Worm (Caenorhabditis elegans) whole organism, L3 larva: Measurements from ENCODE around the gene C16D9.1.

ENCODE experiments used
- ceh-82 ChIP-seq: fragments of 150-350 bp; optimal IDR thresholded peaks from 2 replicates; lab custom pipeline; 2014; ENCODE audit warnings: missing biosample characterization, missing genetic modification characterization
- egl-27 ChIP-seq: sonication (generic microtip); optimal IDR thresholded peaks from 4 replicates; lab custom pipeline; 2017; ENCODE audit warnings: missing biosample characterization, missing genetic modification reagents, missing genetic modification characterization
- elt-2 ChIP-seq: sonication (generic microtip); optimal IDR thresholded peaks from 2 replicates; lab custom pipeline; 2016; ENCODE audit warnings: missing genetic modification reagents, mild to moderate bottlenecking, missing genetic modification characterization, missing compliant biosample characterization
- fos-1 ChIP-seq: fragments of 150-350 bp; optimal IDR thresholded peaks from 2 replicates; lab custom pipeline; 2014; ENCODE audit warnings: missing biosample characterization, missing genetic modification characterization
- hmg-11 ChIP-seq: sonication (generic microtip); optimal IDR thresholded peaks from 2 replicates; lab custom pipeline; 2016; ENCODE audit warnings: missing genetic modification characterization, missing compliant biosample characterization
- jun-1 ChIP-seq: fragments of 150-350 bp; optimal IDR thresholded peaks from 2 replicates; lab custom pipeline; 2014; ENCODE audit warnings: missing biosample characterization, missing genetic modification reagents, missing genetic modification characterization
- lin-15B ChIP-seq: fragments of 150-350 bp; optimal IDR thresholded peaks from 2 replicates; lab custom pipeline; 2014; ENCODE audit warnings: missing biosample characterization, missing genetic modification characterization
- nhr-237 ChIP-seq: fragments of 150-350 bp; optimal IDR thresholded peaks from 2 replicates; lab custom pipeline; 2014; ENCODE audit warnings: missing biosample characterization, missing genetic modification characterization
- nhr-28 ChIP-seq: fragments of 150-350 bp; optimal IDR thresholded peaks from 2 replicates; lab custom pipeline; 2014; ENCODE audit warnings: missing biosample characterization, missing genetic modification characterization
- nhr-77 ChIP-seq: fragments of 150-350 bp; optimal IDR thresholded peaks from 2 replicates; lab custom pipeline; 2014; ENCODE audit warnings: missing biosample characterization, missing genetic modification characterization
- pqm-1 ChIP-seq: fragments of 150-350 bp; optimal IDR thresholded peaks from 2 replicates; lab custom pipeline; 2017; ENCODE audit warnings: missing biosample characterization, missing genetic modification characterization, inconsistent platforms
- sea-2 ChIP-seq: fragments of 150-350 bp; sonication (generic microtip); optimal IDR thresholded peaks from 4 replicates; lab custom pipeline; 2014; ENCODE audit warnings: missing biosample characterization, missing genetic modification reagents, missing genetic modification characterization
- snpc-4 ChIP-seq: fragments of 150-350 bp; optimal IDR thresholded peaks from 2 replicates; lab custom pipeline; 2014; ENCODE audit warnings: missing biosample characterization, missing genetic modification characterization
- unc-39 ChIP-seq: sonication (generic microtip); optimal IDR thresholded peaks from 4 replicates; lab custom pipeline; 2017; ENCODE audit warnings: missing biosample characterization, missing genetic modification characterization

The C16D9.1 gene

DNA sequence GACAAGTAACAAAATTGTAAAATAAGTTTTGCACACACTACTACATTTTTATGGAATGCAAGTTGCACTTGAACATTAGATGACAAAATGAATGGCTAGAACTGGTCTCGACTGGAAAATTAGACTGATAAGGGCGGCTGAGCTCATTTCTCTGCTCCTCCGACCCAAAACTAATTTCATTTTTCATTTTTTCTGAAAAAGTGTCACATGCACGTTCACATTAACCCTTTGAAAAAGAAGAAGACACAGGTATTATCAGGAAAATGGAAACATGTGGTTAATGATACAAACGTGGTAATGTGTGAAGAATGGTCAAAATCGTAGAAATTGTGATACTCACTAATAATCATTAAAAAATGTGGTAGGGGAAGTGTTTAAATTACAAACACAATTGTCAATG lies 47.9 kb downstream of the C16D9.1 start:
- TF ChIP-seq egl-27 (tag; lab: Kevin White, UChicago): no peak
- TF ChIP-seq pqm-1 (tag; lab: Kevin White, UChicago): peak; percentile 71
- TF ChIP-seq nhr-237: no peak
- no peak for TF ChIP-seq hmg-11 (tag; lab: Kevin White, UChicago)
- TF ChIP-seq sea-2 (GFP tag; lab: Kevin White, UChicago): no peak
- no peak for TF ChIP-seq fos-1
- TF ChIP-seq snpc-4 (tag; lab: Kevin White, UChicago): no peak
- TF ChIP-seq unc-39 (tag; lab: Kevin White, UChicago): no peak
- TF ChIP-seq elt-2 (tag; lab: Kevin White, UChicago): peak; percentile 81
- no peak for TF ChIP-seq nhr-77
- TF ChIP-seq lin-15B (tag; lab: Kevin White, UChicago): no peak
- TF ChIP-seq ceh-82 (tag; lab: Kevin White, UChicago): no peak

DNA sequence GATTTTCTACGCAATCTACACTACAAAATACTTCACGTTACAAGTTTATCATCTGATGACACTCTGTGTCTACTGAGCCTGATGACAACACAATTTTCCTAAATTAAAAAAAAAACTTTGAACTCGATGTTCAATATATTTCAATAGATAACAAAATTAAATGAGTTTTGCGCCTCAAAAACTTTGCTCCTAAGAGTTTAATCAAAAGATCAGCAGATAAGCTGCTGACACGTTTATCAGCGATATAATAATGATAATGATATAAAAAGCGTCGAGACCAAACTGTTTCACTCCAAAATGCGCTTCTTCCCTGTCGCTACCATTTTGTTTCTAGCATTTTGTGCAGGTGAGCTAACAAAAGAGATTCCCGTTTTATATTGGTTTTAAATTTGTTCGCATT lies 48.6 kb downstream of the C16D9.1 start, which contains the start of gene clec-218:
clec-218 (plus strand) TSS at position 262 of the 400 bp plus-strand sequence.
- peak; percentile 78 for TF ChIP-seq pqm-1 (tag; lab: Kevin White, UChicago)
- no peak for TF ChIP-seq jun-1 (tag; lab: Kevin White, UChicago)
- no peak for TF ChIP-seq nhr-28
- peak; percentile 90 for TF ChIP-seq elt-2 (tag; lab: Kevin White, UChicago)
